Fruit fly (Drosophila melanogaster) whole organism, wandering third instar larva: Measurements from ENCODE around the gene CG8475.

Experiments
- Hr83 ChIP-seq: fragments of 200-300 bp; sonication (Bioruptor generic); optimal IDR thresholded peaks from 2 replicates; lab custom pipeline; 2016; ENCODE audit warnings: missing biosample characterization, mild to moderate bottlenecking, missing genetic modification characterization, moderate library complexity; ENCODE audit not compliant: poor library complexity, severe bottlenecking
- Mio ChIP-seq: sonication (Bioruptor generic); optimal IDR thresholded peaks from 2 replicates; lab custom pipeline; 2016; ENCODE audit warnings: missing biosample characterization, missing genetic modification characterization

dm6 chr2L:8196757-8197530 lies at the start of gene CG8475, which contains the start of gene CG8460:
- TF ChIP-seq Mio (GFP tag; lab: Kevin White, UChicago), result no peak
- no peak for TF ChIP-seq Hr83 (GFP tag; lab: Kevin White, UChicago)
